Worm (Caenorhabditis elegans) whole organism, L4/young adult: Measurements from ENCODE around the gene puf-9.

ENCODE experiments used
- W03F9.2 ChIP-seq: fragments of 150-350 bp; optimal IDR thresholded peaks from 2 replicates; lab custom pipeline; 2014; ENCODE audit warnings: missing biosample characterization, missing genetic modification characterization
- him-1 ChIP-seq: sonication (generic microtip); optimal IDR thresholded peaks from 2 replicates; lab custom pipeline; 2016; ENCODE audit warnings: missing genotype, missing genetic modification reagents, missing genetic modification characterization, missing compliant biosample characterization

- TF ChIP-seq W03F9.2 (tag; lab: Kevin White, UChicago) (no peak), him-1 (tag; lab: Kevin White, UChicago) (no peak)
Measured at ce11 chrX:5836527-5836926, 4.9 kb upstream of the puf-9 start.
